Worm (Caenorhabditis elegans) whole organism, L2 larva: ENCODE measurements around the gene nhr-260.

ENCODE experiments used
- lin-11 ChIP-seq: fragments of 150-350 bp; sonication (generic microtip); optimal IDR thresholded peaks from 2 replicates; lab custom pipeline; 2014; ENCODE audit warnings: missing biosample characterization, missing genetic modification characterization, inconsistent platforms, mixed read lengths
- lin-39 ChIP-seq: fragments of 150-350 bp; optimal IDR thresholded peaks from 2 replicates; lab custom pipeline; 2014; ENCODE audit warnings: missing biosample characterization, missing genetic modification reagents, missing genetic modification characterization
- mdl-1 ChIP-seq, 2 experiments: fragments of 150-350 bp in 1 of 2; sonication (generic microtip) in 1 of 2; optimal IDR thresholded peaks; 2 replicates each; lab custom pipeline; 2017; ENCODE audit warnings: missing biosample characterization in 2 of 2, missing genetic modification characterization in 2 of 2
- nhr-11 ChIP-seq: fragments of 150-350 bp; optimal IDR thresholded peaks from 2 replicates; lab custom pipeline; 2014; ENCODE audit warnings: missing biosample characterization, missing genetic modification characterization
- nhr-25 ChIP-seq: fragments of 150-350 bp; sonication (generic microtip); optimal IDR thresholded peaks from 3 replicates; lab custom pipeline; 2014; ENCODE audit warnings: missing biosample characterization, missing genetic modification characterization
- skn-1 ChIP-seq: sonication (generic microtip); optimal IDR thresholded peaks from 2 replicates; lab custom pipeline; 2017; ENCODE audit warnings: missing biosample characterization, missing genetic modification characterization
- unc-39 ChIP-seq: fragments of 150-350 bp; optimal IDR thresholded peaks from 2 replicates; lab custom pipeline; 2014; ENCODE audit warnings: missing biosample characterization, missing genetic modification characterization
- unc-62 ChIP-seq: fragments of 150-350 bp; optimal IDR thresholded peaks from 2 replicates; lab custom pipeline; 2014; ENCODE audit warnings: missing biosample characterization, missing genetic modification reagents, missing genetic modification characterization

DNA sequence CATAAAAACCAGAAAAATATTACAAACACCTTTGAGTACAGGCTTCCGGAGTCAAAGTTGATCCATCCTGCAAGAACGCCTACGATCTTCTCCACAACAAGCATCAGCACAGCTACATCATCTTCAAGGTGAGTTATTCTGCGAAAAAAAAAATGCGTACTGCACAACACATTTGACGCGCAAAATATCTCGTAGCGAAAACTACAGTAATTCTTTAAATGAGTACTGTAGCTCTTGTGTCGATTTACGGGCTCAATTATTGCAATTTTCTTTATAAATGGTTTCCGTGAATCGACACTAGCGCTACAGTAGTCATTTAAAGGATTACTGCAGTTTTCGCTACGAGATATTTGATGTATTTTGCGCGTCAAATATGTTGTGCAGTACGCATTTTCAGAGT lies 34.6 kb downstream of the nhr-260 start:
- TF ChIP-seq skn-1 (tag; lab: Kevin White, UChicago) = no peak
- TF ChIP-seq unc-39 (tag; lab: Kevin White, UChicago) = no peak
- no peak for TF ChIP-seq lin-11 (tag; lab: Kevin White, UChicago)
- TF ChIP-seq nhr-25 (tag; lab: Kevin White, UChicago) = no peak
- no peak for TF ChIP-seq nhr-11 (tag; lab: Kevin White, UChicago)
- TF ChIP-seq unc-62 (GFP tag; lab: Kevin White, UChicago) = no peak
- no peak for TF ChIP-seq lin-39 (tag; lab: Kevin White, UChicago)
- no peak for TF ChIP-seq mdl-1 (tag; optimal IDR thresholded peaks at IDR 0.05; lab: Kevin White, UChicago)
